Worm (Caenorhabditis elegans) whole organism, young adult: Measurements from ENCODE around the gene F42G4.5.

Experiments used
- B0261.1 ChIP-seq: sonication (generic microtip); optimal IDR thresholded peaks from 2 replicates; lab custom pipeline; 2016; ENCODE audit warnings: mild to moderate bottlenecking, missing genetic modification characterization, moderate library complexity, missing compliant biosample characterization
- B0336.3 ChIP-seq: fragments of 200-800 bp; sonication (Bioruptor generic); IDR thresholded peaks from 2 replicates; pipeline ENCODE4 v1.3.6; 2022; ENCODE audit warnings: missing genetic modification characterization, missing compliant biosample characterization
- D2030.7 ChIP-seq: fragments of 200-800 bp; sonication (Bioruptor generic); IDR thresholded peaks from 2 replicates; pipeline ENCODE4 v1.3.6; 2022; ENCODE audit warnings: missing genetic modification reagents, missing genetic modification characterization, missing compliant biosample characterization
- F33H1.4 ChIP-seq: fragments of 200-800 bp; sonication (Bioruptor generic); IDR thresholded peaks from 2 replicates; pipeline ENCODE4 v1.3.6; 2022; ENCODE audit warnings: missing genetic modification reagents, missing genetic modification characterization, missing compliant biosample characterization
- F39B2.1 ChIP-seq: fragments of 200-800 bp; sonication (Bioruptor generic); IDR thresholded peaks from 2 replicates; pipeline ENCODE4 v1.3.6; 2022; ENCODE audit warnings: missing genetic modification reagents, missing genetic modification characterization, missing compliant biosample characterization
- F55B11.4 ChIP-seq: sonication (generic microtip); optimal IDR thresholded peaks from 2 replicates; lab custom pipeline; 2016; ENCODE audit warnings: missing compliant biosample characterization, missing genetic modification characterization, borderline replicate concordance; ENCODE audit not compliant: insufficient read depth
- F57A8.1 ChIP-seq: fragments of 200-800 bp; sonication (Bioruptor generic); optimal IDR thresholded peaks from 2 replicates; lab custom pipeline; 2018; ENCODE audit warnings: mild to moderate bottlenecking, missing genetic modification characterization, moderate library complexity, missing compliant biosample characterization
- K11D2.4 ChIP-seq: fragments of 200-800 bp; sonication (Bioruptor generic); IDR thresholded peaks from 2 replicates; pipeline ENCODE4 v1.3.6; 2022; ENCODE audit warnings: missing genetic modification reagents, missing genetic modification characterization, missing compliant biosample characterization
- T07F8.4 ChIP-seq: sonication (generic microtip); optimal IDR thresholded peaks from 2 replicates; lab custom pipeline; 2016; ENCODE audit warnings: mild to moderate bottlenecking, missing genetic modification characterization, moderate library complexity, missing compliant biosample characterization
- T26A5.8 ChIP-seq: sonication (generic microtip); optimal IDR thresholded peaks from 2 replicates; lab custom pipeline; 2016; ENCODE audit warnings: missing genetic modification characterization, missing compliant biosample characterization
- Y53G8AR.9 ChIP-seq: fragments of 200-800 bp; sonication (Bioruptor generic); conservative IDR thresholded peaks from 2 replicates; pipeline ENCODE4 v1.3.6; 2022; ENCODE audit warnings: missing genetic modification reagents, missing genetic modification characterization, missing compliant biosample characterization
- aptf-2 ChIP-seq: fragments of 200-800 bp; sonication (Bioruptor generic); conservative IDR thresholded peaks from 2 replicates; pipeline ENCODE4 v1.3.6; 2022; ENCODE audit warnings: missing genetic modification reagents, missing genetic modification characterization, missing compliant biosample characterization
- attf-3 ChIP-seq: fragments of 200-800 bp; sonication (Bioruptor generic); conservative IDR thresholded peaks from 2 replicates; pipeline ENCODE4 v1.3.6; 2022; ENCODE audit warnings: missing genetic modification reagents, missing genetic modification characterization, missing compliant biosample characterization
- attf-5 ChIP-seq: fragments of 200-800 bp; sonication (Bioruptor generic); optimal IDR thresholded peaks from 2 replicates; lab custom pipeline; 2018; ENCODE audit warnings: mild to moderate bottlenecking, missing genetic modification characterization, missing compliant biosample characterization
- bed-1 ChIP-seq: fragments of 200-800 bp; sonication (Bioruptor generic); IDR thresholded peaks from 2 replicates; pipeline ENCODE4 v1.3.6; 2022; ENCODE audit warnings: missing genetic modification reagents, missing genetic modification characterization, missing compliant biosample characterization
- ccch-3 ChIP-seq: fragments of 200-800 bp; sonication (Bioruptor generic); optimal IDR thresholded peaks from 2 replicates; lab custom pipeline; 2018; ENCODE audit warnings: mild to moderate bottlenecking, missing genetic modification characterization, missing compliant biosample characterization
- cebp-1 ChIP-seq, 2 experiments: fragments of 200-800 bp in 1 of 2; sonication (Bioruptor generic) in 1 of 2; sonication (generic microtip) in 1 of 2; IDR thresholded peaks in 1 of 2; optimal IDR thresholded peaks in 1 of 2; 2 replicates each; pipeline versions ENCODE4 v1.3.6 to Lab custom; 2017 to 2022; ENCODE audit warnings: missing compliant biosample characterization in 2 of 2, missing genetic modification characterization in 2 of 2, mild to moderate bottlenecking in 1 of 2, missing genetic modification reagents in 1 of 2, moderate library complexity in 1 of 2
- ceh-100 ChIP-seq: fragments of 200-800 bp; sonication (Bioruptor generic); IDR thresholded peaks from 2 replicates; pipeline ENCODE4 v1.3.6; 2022; ENCODE audit warnings: missing genetic modification reagents, missing genetic modification characterization, missing compliant biosample characterization
- ceh-27 ChIP-seq: fragments of 200-800 bp; sonication (Bioruptor generic); optimal IDR thresholded peaks from 2 replicates; lab custom pipeline; 2018; ENCODE audit warnings: mild to moderate bottlenecking, missing genetic modification characterization, moderate library complexity, missing compliant biosample characterization
- chd-7 ChIP-seq: sonication (generic microtip); optimal IDR thresholded peaks from 2 replicates; lab custom pipeline; 2016; ENCODE audit warnings: mild to moderate bottlenecking, missing genetic modification characterization, moderate library complexity, missing compliant biosample characterization
- dox-1 ChIP-seq: fragments of 200-800 bp; sonication (Bioruptor generic); IDR thresholded peaks from 2 replicates; pipeline ENCODE4 v1.3.6; 2022; ENCODE audit warnings: missing genetic modification reagents, missing genetic modification characterization, missing compliant biosample characterization
- dpl-1 ChIP-seq: fragments of 150-350 bp; optimal IDR thresholded peaks from 2 replicates; lab custom pipeline; 2014; ENCODE audit warnings: missing biosample characterization, missing genetic modification reagents, missing genetic modification characterization
- efl-1 ChIP-seq: fragments of 150-350 bp; optimal IDR thresholded peaks from 2 replicates; lab custom pipeline; 2014; ENCODE audit warnings: missing biosample characterization, missing genetic modification reagents, missing genetic modification characterization
- hmg-1.2 ChIP-seq: fragments of 200-800 bp; sonication (Bioruptor generic); IDR thresholded peaks from 2 replicates; pipeline ENCODE4 v1.3.6; 2022; ENCODE audit warnings: missing genetic modification reagents, missing genetic modification characterization, missing compliant biosample characterization
- hmg-20 ChIP-seq: fragments of 200-800 bp; sonication (Bioruptor generic); IDR thresholded peaks from 2 replicates; pipeline ENCODE4 v1.3.6; 2022; ENCODE audit warnings: missing genetic modification reagents, missing genetic modification characterization, missing compliant biosample characterization
- hrde-1 ChIP-seq: sonication (generic microtip); optimal IDR thresholded peaks from 2 replicates; lab custom pipeline; 2016; ENCODE audit warnings: missing genetic modification characterization, mild to moderate bottlenecking, missing compliant biosample characterization, moderate library complexity, missing genotype, missing genetic modification reagents, borderline replicate concordance
- lag-1 ChIP-seq: fragments of 200-800 bp; sonication (Bioruptor generic); IDR thresholded peaks from 2 replicates; pipeline ENCODE4 v1.3.6; 2022; ENCODE audit warnings: missing genetic modification reagents, missing genetic modification characterization, missing compliant biosample characterization
- let-607 ChIP-seq, 2 experiments: fragments of 200-800 bp in 1 of 2; sonication (Bioruptor generic) in 1 of 2; sonication (generic microtip) in 1 of 2; optimal IDR thresholded peaks; 2 replicates each; lab custom pipeline; 2016 to 2018; ENCODE audit warnings: mild to moderate bottlenecking in 2 of 2, missing compliant biosample characterization in 2 of 2, missing genetic modification characterization in 2 of 2, moderate library complexity in 2 of 2, missing genotype in 1 of 2
- lin-54 ChIP-seq: fragments of 200-800 bp; sonication (Bioruptor generic); optimal IDR thresholded peaks from 2 replicates; lab custom pipeline; 2018; ENCODE audit warnings: mild to moderate bottlenecking, missing genetic modification characterization, missing compliant biosample characterization
- lir-1 ChIP-seq: fragments of 200-800 bp; sonication (Bioruptor generic); conservative IDR thresholded peaks from 2 replicates; pipeline ENCODE4 v1.3.6; 2022; ENCODE audit warnings: missing genetic modification reagents, missing genetic modification characterization, missing compliant biosample characterization
- lsy-27 ChIP-seq: sonication (generic microtip); optimal IDR thresholded peaks from 2 replicates; lab custom pipeline; 2017; ENCODE audit warnings: missing genetic modification characterization, mild to moderate bottlenecking, missing compliant biosample characterization, antibody characterized with exemption, missing genotype, borderline replicate concordance; ENCODE audit not compliant: insufficient read depth
- madf-8 ChIP-seq: fragments of 200-800 bp; sonication (Bioruptor generic); conservative IDR thresholded peaks from 2 replicates; pipeline ENCODE4 v1.3.6; 2022; ENCODE audit warnings: missing genetic modification reagents, missing genetic modification characterization, missing compliant biosample characterization
- nhr-179 ChIP-seq: sonication (generic microtip); optimal IDR thresholded peaks from 2 replicates; lab custom pipeline; 2016; ENCODE audit warnings: mild to moderate bottlenecking, missing genetic modification characterization, missing compliant biosample characterization
- nhr-80 ChIP-seq: sonication (generic microtip); optimal IDR thresholded peaks from 2 replicates; lab custom pipeline; 2016; ENCODE audit warnings: missing genetic modification characterization, missing compliant biosample characterization
- nhr-90 ChIP-seq: sonication (generic microtip); optimal IDR thresholded peaks from 2 replicates; lab custom pipeline; 2016; ENCODE audit warnings: missing genotype, mild to moderate bottlenecking, missing genetic modification characterization, missing compliant biosample characterization
- pha-4 ChIP-seq: fragments of 150-350 bp; sonication (generic microtip); optimal IDR thresholded peaks from 2 replicates; lab custom pipeline; 2014; ENCODE audit warnings: missing biosample characterization, missing genetic modification reagents, missing genetic modification characterization
- sdz-38 ChIP-seq: sonication (generic microtip); optimal IDR thresholded peaks from 2 replicates; lab custom pipeline; 2016; ENCODE audit warnings: missing genotype, missing genetic modification characterization, missing compliant biosample characterization
- snpc-4 ChIP-seq, 5 experiments: fragments of 150-350 bp in 1 of 5; sonication (generic microtip) in 4 of 5; optimal IDR thresholded peaks; 2 replicates each; lab custom pipeline; 2014 to 2018; ENCODE audit warnings: missing genetic modification characterization in 5 of 5, missing biosample characterization in 3 of 5, antibody characterized with exemption in 2 of 5, mild to moderate bottlenecking in 2 of 5, missing compliant biosample characterization in 2 of 5, missing genotype in 2 of 5, moderate library complexity in 2 of 5, missing genetic modification reagents in 1 of 5
- tbp1 ChIP-seq: fragments of 200-800 bp; sonication (Bioruptor generic); optimal IDR thresholded peaks from 2 replicates; lab custom pipeline; 2018; ENCODE audit warnings: mild to moderate bottlenecking, missing genetic modification characterization, missing compliant biosample characterization
- tlf-1 ChIP-seq: fragments of 200-800 bp; sonication (Bioruptor generic); optimal IDR thresholded peaks from 2 replicates; lab custom pipeline; 2018; ENCODE audit warnings: mild to moderate bottlenecking, missing genetic modification characterization, missing compliant biosample characterization
- unc-62 ChIP-seq: fragments of 150-350 bp; optimal IDR thresholded peaks from 2 replicates; lab custom pipeline; 2014; ENCODE audit warnings: missing biosample characterization, missing genetic modification reagents, missing genetic modification characterization
- ztf-22 ChIP-seq: fragments of 200-800 bp; sonication (Bioruptor generic); optimal IDR thresholded peaks from 2 replicates; lab custom pipeline; 2018; ENCODE audit warnings: mild to moderate bottlenecking, missing genetic modification characterization, moderate library complexity, missing compliant biosample characterization
- ztf-26 ChIP-seq: sonication (generic microtip); optimal IDR thresholded peaks from 2 replicates; lab custom pipeline; 2017; ENCODE audit warnings: missing genetic modification characterization, missing compliant biosample characterization

Gene F42G4.5

ce11 chrII:13076301-13076916 lies 3.1 kb downstream of the F42G4.5 start:
- TF ChIP-seq attf-5 (peak; percentile 21), T07F8.4 (tag; lab: Kevin White, UChicago) (no peak), Y53G8AR.9 (no peak), let-607 (tag; optimal IDR thresholded peaks at IDR 0.05; lab: Kevin White, UChicago) (peak in 1 of 2 experiments; percentile 26), B0336.3 (GFP tag; lab: Robert Waterston, UW) (peak; percentile 48; the same call in 1 of the 2 replicates), nhr-80 (peak; percentile 62), cebp-1 (GFP tag; IDR thresholded peaks at IDR 0.05; lab: Robert Waterston, UW) (peak; percentile 75; the same call in 1 of the 2 replicates), cebp-1 (tag; optimal IDR thresholded peaks at IDR 0.05; lab: Kevin White, UChicago) (peak; percentile 83), tbp1 (peak; percentile 6)

- TF ChIP-seq bed-1 (no peak), unc-62 (GFP tag; lab: Kevin White, UChicago) (no peak), nhr-90 (tag; lab: Kevin White, UChicago) (peak; percentile 17), B0261.1 (tag; lab: Kevin White, UChicago) (no peak), lag-1 (GFP tag; lab: Robert Waterston, UW) (no peak), snpc-4 (GFP tag; optimal IDR thresholded peaks at IDR 0.05; lab: Kevin White, UChicago) (no peak), snpc-4 (tag; optimal IDR thresholded peaks at IDR 0.05; lab: Kevin White, UChicago) (peak in 2 of 4 experiments; percentile 3 to 12), F39B2.1 (GFP tag; lab: Robert Waterston, UW) (no peak), ceh-100 (GFP tag; lab: Robert Waterston, UW) (no peak), ccch-3 (GFP tag; lab: Kevin White, UChicago) (no peak), cebp-1 (GFP tag; IDR thresholded peaks at IDR 0.05; lab: Robert Waterston, UW) (no peak), cebp-1 (tag; optimal IDR thresholded peaks at IDR 0.05; lab: Kevin White, UChicago) (peak; percentile 60), F57A8.1 (GFP tag; lab: Kevin White, UChicago) (no peak), dpl-1 (GFP tag; lab: Kevin White, UChicago) (no peak), D2030.7 (no peak), hrde-1 (tag; lab: Kevin White, UChicago) (no peak), lin-54 (GFP tag; lab: Kevin White, UChicago) (peak; percentile 19), dox-1 (GFP tag; lab: Robert Waterston, UW) (peak; percentile 10; the same call in 1 of the 2 replicates), madf-8 (GFP tag; lab: Robert Waterston, UW) (no peak), attf-5 (peak; percentile 0), let-607 (tag; optimal IDR thresholded peaks at IDR 0.05; lab: Kevin White, UChicago) (peak in 1 of 2 experiments; percentile 46), attf-3 (GFP tag; lab: Robert Waterston, UW) (no peak), ceh-27 (GFP tag; lab: Kevin White, UChicago) (no peak), chd-7 (no peak), pha-4 (peak; percentile 48), nhr-179 (tag; lab: Kevin White, UChicago) (no peak), efl-1 (GFP tag; lab: Kevin White, UChicago) (no peak), T26A5.8 (tag; lab: Kevin White, UChicago) (no peak), ztf-26 (tag; lab: Kevin White, UChicago) (no peak), tlf-1 (GFP tag; lab: Kevin White, UChicago) (peak; percentile 67), F33H1.4 (GFP tag; lab: Robert Waterston, UW) (no peak), sdz-38 (tag; lab: Kevin White, UChicago) (no peak), B0336.3 (GFP tag; lab: Robert Waterston, UW) (peak; percentile 49; the same call in 1 of the 2 replicates), lir-1 (GFP tag; lab: Robert Waterston, UW) (no peak), K11D2.4 (GFP tag; lab: Robert Waterston, UW) (no peak), lsy-27 (no peak), hmg-20 (GFP tag; lab: Robert Waterston, UW) (no peak), ztf-22 (GFP tag; lab: Kevin White, UChicago) (peak; percentile 5), hmg-1.2 (GFP tag; lab: Robert Waterston, UW) (no peak), nhr-80 (peak; percentile 86), F55B11.4 (tag; lab: Kevin White, UChicago) (no peak), aptf-2 (GFP tag; lab: Robert Waterston, UW) (0 out of 2 replicates have a peak, but pooled peaks have one; percentile 32)
Observed at ce11 chrII:13077746-13078145, 4.5 kb downstream of the F42G4.5 start.
